Worm (Caenorhabditis elegans) whole organism, young adult: ENCODE data around the gene atf-7.
A peak's percentile ranks its signal among the peaks of the same experiment; 100 is the strongest.

Experiments
- F57C9.4 ChIP-seq: sonication (generic microtip); optimal IDR thresholded peaks from 2 replicates; lab custom pipeline; 2017; ENCODE audit warnings: mild to moderate bottlenecking, missing genetic modification characterization, missing compliant biosample characterization
- athp-1 ChIP-seq: sonication (generic microtip); optimal IDR thresholded peaks from 2 replicates; lab custom pipeline; 2017; ENCODE audit warnings: mild to moderate bottlenecking, missing genetic modification characterization, missing compliant biosample characterization
- cebp-1 ChIP-seq, 2 experiments: fragments of 200-800 bp in 1 of 2; sonication (Bioruptor generic) in 1 of 2; sonication (generic microtip) in 1 of 2; IDR thresholded peaks in 1 of 2; optimal IDR thresholded peaks in 1 of 2; 2 replicates each; pipeline versions ENCODE4 v1.3.6 to Lab custom; 2017 to 2022; ENCODE audit warnings: missing compliant biosample characterization in 2 of 2, missing genetic modification characterization in 2 of 2, mild to moderate bottlenecking in 1 of 2, missing genetic modification reagents in 1 of 2, moderate library complexity in 1 of 2
- dpl-1 ChIP-seq: fragments of 150-350 bp; optimal IDR thresholded peaks from 2 replicates; lab custom pipeline; 2014; ENCODE audit warnings: missing biosample characterization, missing genetic modification reagents, missing genetic modification characterization
- fkh-3 ChIP-seq: sonication (generic microtip); optimal IDR thresholded peaks from 2 replicates; lab custom pipeline; 2016; ENCODE audit warnings: mild to moderate bottlenecking, missing genetic modification characterization, missing compliant biosample characterization
- nfya-1 ChIP-seq: sonication (generic microtip); optimal IDR thresholded peaks from 2 replicates; lab custom pipeline; 2017; ENCODE audit warnings: antibody characterized with exemption, missing compliant biosample characterization, missing genetic modification characterization, borderline replicate concordance; ENCODE audit not compliant: insufficient read depth
- nhr-179 ChIP-seq: sonication (generic microtip); optimal IDR thresholded peaks from 2 replicates; lab custom pipeline; 2016; ENCODE audit warnings: mild to moderate bottlenecking, missing genetic modification characterization, missing compliant biosample characterization
- unc-62 ChIP-seq: fragments of 150-350 bp; optimal IDR thresholded peaks from 2 replicates; lab custom pipeline; 2014; ENCODE audit warnings: missing biosample characterization, missing genetic modification reagents, missing genetic modification characterization
- ztf-25 ChIP-seq: fragments of 200-800 bp; sonication (Bioruptor generic); IDR thresholded peaks from 2 replicates; pipeline ENCODE4 v1.3.6; 2022; ENCODE audit warnings: missing genetic modification reagents, missing genetic modification characterization, missing compliant biosample characterization
- ztf-6 ChIP-seq: fragments of 200-800 bp; sonication (Bioruptor generic); IDR thresholded peaks from 2 replicates; pipeline ENCODE4 v1.3.6; 2022; ENCODE audit warnings: missing genetic modification reagents, missing genetic modification characterization, missing compliant biosample characterization

DNA sequence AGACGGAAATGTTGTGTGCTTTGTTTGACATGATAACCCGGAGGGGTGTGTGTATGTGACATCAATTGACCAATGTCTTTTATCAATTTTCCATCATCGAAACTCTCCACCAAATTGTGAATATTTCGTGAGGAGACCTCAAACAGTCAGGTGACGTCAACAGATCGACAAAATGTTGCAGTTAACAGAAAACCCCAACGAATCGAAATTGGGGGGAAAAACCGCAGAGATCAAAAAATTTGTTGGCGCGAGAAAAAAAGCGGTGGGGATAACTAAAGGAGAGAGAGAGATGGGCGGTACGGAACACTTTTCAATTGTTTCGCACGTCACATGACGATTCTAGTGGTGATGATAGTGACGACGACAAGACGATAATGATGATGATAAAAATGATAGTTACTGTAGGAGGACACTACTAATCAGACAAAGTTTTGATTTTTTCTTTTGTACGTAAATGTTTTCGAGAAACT lies 4.3 kb downstream of the atf-7 start:
- TF ChIP-seq nhr-179 (tag; lab: Kevin White, UChicago) (no peak), dpl-1 (GFP tag; lab: Kevin White, UChicago) (no peak), fkh-3 (tag; lab: Kevin White, UChicago) (no peak), unc-62 (GFP tag; lab: Kevin White, UChicago) (peak; percentile 30), athp-1 (tag; lab: Kevin White, UChicago) (no peak), ztf-25 (GFP tag; lab: Robert Waterston, UW) (no peak), ztf-6 (no peak), nfya-1 (tag; lab: Kevin White, UChicago) (no peak), F57C9.4 (no peak), cebp-1 (GFP tag; IDR thresholded peaks at IDR 0.05; lab: Robert Waterston, UW) (no peak), cebp-1 (tag; optimal IDR thresholded peaks at IDR 0.05; lab: Kevin White, UChicago) (peak; percentile 51)
